Worm (Caenorhabditis elegans) whole organism, L4 larva: ENCODE results near the gene C27F2.10.
A peak's percentile ranks its signal among the peaks of the same experiment; 100 is the strongest.

Experiments used
- F26F4.8 ChIP-seq: fragments of 200-800 bp; sonication (Bioruptor generic); conservative IDR thresholded peaks from 2 replicates; pipeline ENCODE4 v1.3.6; 2022; ENCODE audit warnings: missing genetic modification characterization, missing compliant biosample characterization
- F37D6.2 ChIP-seq: sonication (generic microtip); optimal IDR thresholded peaks from 2 replicates; lab custom pipeline; 2016; ENCODE audit warnings: mild to moderate bottlenecking, missing genetic modification characterization, missing compliant biosample characterization
- F49E8.2 ChIP-seq: sonication (generic microtip); optimal IDR thresholded peaks from 2 replicates; lab custom pipeline; 2016; ENCODE audit warnings: missing compliant biosample characterization, mild to moderate bottlenecking, missing genetic modification characterization, borderline replicate concordance
- T26A8.4 ChIP-seq: fragments of 200-800 bp; sonication (Bioruptor generic); IDR thresholded peaks from 2 replicates; pipeline ENCODE4 v1.3.6; 2022; ENCODE audit warnings: missing genetic modification characterization, missing compliant biosample characterization
- Y105C5A.15 ChIP-seq: fragments of 200-800 bp; sonication (Bioruptor generic); IDR thresholded peaks from 2 replicates; pipeline ENCODE4 v1.3.6; 2022; ENCODE audit warnings: missing genetic modification characterization, missing compliant biosample characterization
- Y5F2A.4 ChIP-seq: fragments of 200-800 bp; sonication (Bioruptor generic); optimal IDR thresholded peaks from 2 replicates; lab custom pipeline; 2018; ENCODE audit warnings: mild to moderate bottlenecking, missing genetic modification characterization, missing compliant biosample characterization
- Y75B8A.6 ChIP-seq: fragments of 200-800 bp; sonication (Bioruptor generic); IDR thresholded peaks from 2 replicates; pipeline ENCODE4 v1.3.6; 2022; ENCODE audit warnings: missing genetic modification reagents, missing genetic modification characterization, missing compliant biosample characterization
- ZK546.5 ChIP-seq, 2 experiments: sonication (generic microtip); optimal IDR thresholded peaks; 2 replicates each; lab custom pipeline; 2017; ENCODE audit warnings: missing biosample characterization in 2 of 2, missing genetic modification characterization in 2 of 2
- aly-2 ChIP-seq: sonication (generic microtip); optimal IDR thresholded peaks from 2 replicates; lab custom pipeline; 2018; ENCODE audit warnings: missing biosample characterization, missing genetic modification characterization
- ama-1 ChIP-seq: fragments of 150-350 bp; optimal IDR thresholded peaks from 2 replicates; lab custom pipeline; 2014; ENCODE audit warnings: inconsistent platforms, mixed read lengths
- arid-1 ChIP-seq: fragments of 200-800 bp; sonication (Bioruptor generic); conservative IDR thresholded peaks from 2 replicates; pipeline ENCODE4 v1.3.6; 2022; ENCODE audit warnings: missing genetic modification reagents, missing genetic modification characterization, missing compliant biosample characterization
- ceh-20 ChIP-seq: fragments of 200-800 bp; sonication (Bioruptor generic); IDR thresholded peaks from 2 replicates; pipeline ENCODE4 v1.3.6; 2022; ENCODE audit warnings: missing genetic modification reagents, missing genetic modification characterization, missing compliant biosample characterization
- ceh-28 ChIP-seq: fragments of 150-350 bp; optimal IDR thresholded peaks from 2 replicates; lab custom pipeline; 2014; ENCODE audit warnings: missing biosample characterization, missing genetic modification reagents, missing genetic modification characterization
- ces-1 ChIP-seq: fragments of 150-350 bp; sonication (generic microtip); optimal IDR thresholded peaks from 4 replicates; lab custom pipeline; 2014; ENCODE audit warnings: missing biosample characterization, missing genetic modification reagents, missing genetic modification characterization
- cey-2 ChIP-seq: sonication (generic microtip); optimal IDR thresholded peaks from 3 replicates; lab custom pipeline; 2017; ENCODE audit warnings: missing genetic modification characterization, mild to moderate bottlenecking, missing compliant biosample characterization, antibody characterized with exemption, borderline replicate concordance; ENCODE audit not compliant: insufficient read depth
- daf-8 ChIP-seq: fragments of 200-800 bp; sonication (Bioruptor generic); IDR thresholded peaks from 2 replicates; pipeline ENCODE4 v1.3.6; 2022; ENCODE audit warnings: missing genetic modification characterization, missing compliant biosample characterization
- dmd-9 ChIP-seq: fragments of 200-800 bp; sonication (Bioruptor generic); IDR thresholded peaks from 2 replicates; pipeline ENCODE4 v1.3.6; 2022; ENCODE audit warnings: missing genetic modification reagents, missing genetic modification characterization, missing compliant biosample characterization
- duxl-1 ChIP-seq: sonication (generic microtip); optimal IDR thresholded peaks from 2 replicates; lab custom pipeline; 2016; ENCODE audit warnings: mild to moderate bottlenecking, missing genetic modification characterization, moderate library complexity, missing compliant biosample characterization; ENCODE audit not compliant: poor library complexity
- egl-27 ChIP-seq: sonication (generic microtip); optimal IDR thresholded peaks from 3 replicates; lab custom pipeline; 2017; ENCODE audit warnings: missing biosample characterization, missing genetic modification reagents, missing genetic modification characterization
- egl-43 ChIP-seq: fragments of 200-800 bp; sonication (Bioruptor generic); IDR thresholded peaks from 2 replicates; pipeline ENCODE4 v1.3.6; 2022; ENCODE audit warnings: missing genetic modification reagents, missing genetic modification characterization, missing compliant biosample characterization
- fos-1 ChIP-seq: fragments of 150-350 bp; optimal IDR thresholded peaks from 2 replicates; lab custom pipeline; 2014; ENCODE audit warnings: missing biosample characterization, missing genetic modification characterization
- hif-1 ChIP-seq, 2 experiments: sonication (generic microtip); optimal IDR thresholded peaks; 2 replicates each; lab custom pipeline; 2016 to 2017; ENCODE audit warnings: missing compliant biosample characterization in 2 of 2, missing genetic modification characterization in 2 of 2, missing genetic modification reagents in 2 of 2, missing genotype in 2 of 2, mild to moderate bottlenecking in 1 of 2
- hlh-11 ChIP-seq: fragments of 200-800 bp; sonication (Bioruptor generic); optimal IDR thresholded peaks from 2 replicates; lab custom pipeline; 2018; ENCODE audit warnings: mild to moderate bottlenecking, missing genetic modification characterization, missing compliant biosample characterization
- jun-1 ChIP-seq: fragments of 150-350 bp; optimal IDR thresholded peaks from 2 replicates; lab custom pipeline; 2014; ENCODE audit warnings: missing biosample characterization, missing genetic modification reagents, missing genetic modification characterization
- lin-1 ChIP-seq: fragments of 200-800 bp; sonication (Bioruptor generic); IDR thresholded peaks from 2 replicates; pipeline ENCODE4 v1.3.6; 2022; ENCODE audit warnings: missing genetic modification reagents, missing genetic modification characterization, missing compliant biosample characterization
- lin-29 ChIP-seq: fragments of 200-800 bp; sonication (Bioruptor generic); IDR thresholded peaks from 2 replicates; pipeline ENCODE4 v1.3.6; 2022; ENCODE audit warnings: missing genetic modification reagents, missing genetic modification characterization, missing compliant biosample characterization
- lin-39 ChIP-seq: fragments of 150-350 bp; optimal IDR thresholded peaks from 2 replicates; lab custom pipeline; 2014; ENCODE audit warnings: missing biosample characterization, missing genetic modification reagents, missing genetic modification characterization
- madf-5 ChIP-seq, 2 experiments: fragments of 200-800 bp; sonication (Bioruptor generic); IDR thresholded peaks; 2 replicates each; pipeline ENCODE4 v1.3.6; 2022; ENCODE audit warnings: missing compliant biosample characterization in 2 of 2, missing genetic modification characterization in 2 of 2
- mdt-29 ChIP-seq: fragments of 200-800 bp; sonication (Bioruptor generic); IDR thresholded peaks from 2 replicates; pipeline ENCODE4 v1.3.6; 2022; ENCODE audit warnings: missing genetic modification reagents, missing genetic modification characterization, missing compliant biosample characterization
- mep-1 ChIP-seq: fragments of 150-350 bp; sonication (generic microtip); optimal IDR thresholded peaks from 3 replicates; lab custom pipeline; 2014; ENCODE audit warnings: missing biosample characterization, missing genetic modification characterization
- mes-2 ChIP-seq: sonication (generic microtip); optimal IDR thresholded peaks from 2 replicates; lab custom pipeline; 2016; ENCODE audit warnings: missing genotype, mild to moderate bottlenecking, missing genetic modification characterization, missing compliant biosample characterization; ENCODE audit not compliant: poor library complexity, severe bottlenecking
- nhr-10 ChIP-seq: fragments of 150-350 bp; optimal IDR thresholded peaks from 2 replicates; lab custom pipeline; 2014; ENCODE audit warnings: missing biosample characterization, missing genetic modification characterization
- nhr-11 ChIP-seq: fragments of 150-350 bp; optimal IDR thresholded peaks from 2 replicates; lab custom pipeline; 2014; ENCODE audit warnings: missing biosample characterization, missing genetic modification characterization
- nhr-25 ChIP-seq: sonication (generic microtip); optimal IDR thresholded peaks from 2 replicates; lab custom pipeline; 2017; ENCODE audit warnings: missing genetic modification characterization, mild to moderate bottlenecking, missing compliant biosample characterization, antibody characterized with exemption, moderate library complexity, borderline replicate concordance; ENCODE audit not compliant: insufficient read depth
- nhr-48 ChIP-seq: sonication (generic microtip); optimal IDR thresholded peaks from 2 replicates; lab custom pipeline; 2016; ENCODE audit warnings: mild to moderate bottlenecking, missing genetic modification characterization, missing compliant biosample characterization
- nhr-76 ChIP-seq: fragments of 150-350 bp; optimal IDR thresholded peaks from 2 replicates; lab custom pipeline; 2014; ENCODE audit warnings: missing biosample characterization, missing genetic modification characterization
- pqm-1 ChIP-seq: sonication (generic microtip); optimal IDR thresholded peaks from 2 replicates; lab custom pipeline; 2017; ENCODE audit warnings: missing biosample characterization, missing genetic modification characterization
- rbr-2 ChIP-seq: sonication (generic microtip); optimal IDR thresholded peaks from 2 replicates; lab custom pipeline; 2016; ENCODE audit warnings: missing genotype, missing genetic modification characterization, missing compliant biosample characterization
- saeg-2 ChIP-seq: fragments of 200-800 bp; sonication (Bioruptor generic); IDR thresholded peaks from 2 replicates; pipeline ENCODE4 v1.3.6; 2022; ENCODE audit warnings: missing genetic modification reagents, missing genetic modification characterization, missing compliant biosample characterization
- set-16 ChIP-seq: fragments of 200-800 bp; sonication (Bioruptor generic); IDR thresholded peaks from 2 replicates; pipeline ENCODE4 v1.3.6; 2022; ENCODE audit warnings: missing genetic modification reagents, missing genetic modification characterization, missing compliant biosample characterization
- snpc-1.2 ChIP-seq: fragments of 200-800 bp; sonication (Bioruptor generic); IDR thresholded peaks from 2 replicates; pipeline ENCODE4 v1.3.6; 2022; ENCODE audit warnings: missing genetic modification reagents, missing genetic modification characterization, missing compliant biosample characterization
- spr-3 ChIP-seq: fragments of 200-800 bp; sonication (Bioruptor generic); optimal IDR thresholded peaks from 2 replicates; lab custom pipeline; 2018; ENCODE audit warnings: mild to moderate bottlenecking, missing genetic modification characterization, missing compliant biosample characterization
- tag-97 ChIP-seq: fragments of 200-800 bp; sonication (Bioruptor generic); IDR thresholded peaks from 2 replicates; pipeline ENCODE4 v1.3.6; 2022; ENCODE audit warnings: missing genetic modification characterization, missing compliant biosample characterization
- tra-1 ChIP-seq: fragments of 200-800 bp; sonication (Bioruptor generic); IDR thresholded peaks from 2 replicates; pipeline ENCODE4 v1.3.6; 2022; ENCODE audit warnings: missing genetic modification reagents, missing genetic modification characterization, missing compliant biosample characterization
- unc-130 ChIP-seq: sonication (generic microtip); optimal IDR thresholded peaks from 2 replicates; lab custom pipeline; 2016; ENCODE audit warnings: missing genetic modification reagents, missing genetic modification characterization, missing compliant biosample characterization
- unc-39 ChIP-seq: sonication (generic microtip); optimal IDR thresholded peaks from 2 replicates; lab custom pipeline; 2017; ENCODE audit warnings: missing biosample characterization, missing genetic modification characterization
- unc-62 ChIP-seq, 3 experiments: fragments of 150-350 bp in 1 of 3; sonication (generic microtip); optimal IDR thresholded peaks in 2 of 3; peaks in 1 of 3; 1 replicate in 1 of 3; 2 replicates in 2 of 3; lab custom pipeline; 2014 to 2017; ENCODE audit warnings: missing biosample characterization in 3 of 3, missing genetic modification characterization in 3 of 3, missing genetic modification reagents in 3 of 3, missing genotype in 1 of 3
- vab-7 ChIP-seq: fragments of 200-800 bp; sonication (Bioruptor generic); IDR thresholded peaks from 2 replicates; pipeline ENCODE4 v1.3.6; 2022; ENCODE audit warnings: missing genetic modification reagents, missing genetic modification characterization, missing compliant biosample characterization
- zag-1 ChIP-seq: fragments of 150-350 bp; optimal IDR thresholded peaks from 2 replicates; lab custom pipeline; 2014; ENCODE audit warnings: missing biosample characterization, missing genetic modification characterization
- zfp-2 ChIP-seq: sonication (generic microtip); optimal IDR thresholded peaks from 2 replicates; lab custom pipeline; 2016; ENCODE audit warnings: mild to moderate bottlenecking, missing genetic modification characterization, missing compliant biosample characterization
- ztf-7 ChIP-seq: fragments of 150-350 bp; optimal IDR thresholded peaks from 2 replicates; lab custom pipeline; 2014; ENCODE audit warnings: missing biosample characterization, missing genetic modification characterization

C27F2.10 gene

DNA sequence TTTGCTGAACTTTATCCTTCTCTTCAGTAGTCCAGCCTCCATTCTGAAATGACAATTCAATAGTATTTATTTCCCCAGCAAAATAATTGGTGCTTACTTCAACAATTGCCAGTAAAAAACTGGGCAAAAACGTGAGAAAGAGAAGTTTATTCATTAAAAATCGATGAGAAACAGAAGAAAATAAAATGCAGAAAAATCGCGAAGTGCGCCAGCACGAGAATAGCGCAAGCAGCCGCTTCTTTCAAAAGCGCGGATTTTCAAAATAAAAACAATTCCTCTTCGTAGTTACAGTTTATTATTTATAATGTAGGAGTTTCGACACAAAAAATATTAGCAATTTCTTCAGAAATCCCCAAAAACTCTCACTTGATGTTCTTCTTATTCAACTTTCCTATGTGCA is 23.8 kb downstream of the C27F2.10 start, which contains the start of gene C27F2.9 (continued):
- TF ChIP-seq jun-1 (tag; lab: Kevin White, UChicago) (no peak), T26A8.4 (no peak; the same call in 1 of the 2 replicates), lin-39 (no peak), rbr-2 (tag; lab: Kevin White, UChicago) (peak; percentile 82), mep-1 (tag; lab: Kevin White, UChicago) (peak; percentile 88), nhr-48 (peak; percentile 54), duxl-1 (tag; lab: Kevin White, UChicago) (peak; percentile 82), zag-1 (tag; lab: Kevin White, UChicago) (no peak), daf-8 (GFP tag; lab: Robert Waterston, UW) (no peak), lin-29 (GFP tag; lab: Robert Waterston, UW) (no peak), zfp-2 (tag; lab: Kevin White, UChicago) (no peak), ces-1 (no peak), spr-3 (no peak), ZK546.5 (tag; optimal IDR thresholded peaks at IDR 0.05; lab: Kevin White, UChicago) (no peak), egl-27 (tag; lab: Kevin White, UChicago) (no peak), pqm-1 (no peak), dmd-9 (peak; percentile 74; the same call in 1 of the 2 replicates), lin-1 (no peak), unc-130 (GFP tag; lab: Kevin White, UChicago) (peak; percentile 59), unc-39 (tag; lab: Kevin White, UChicago) (no peak), nhr-10 (tag; lab: Kevin White, UChicago) (no peak), set-16 (GFP tag; lab: Robert Waterston, UW) (no peak), arid-1 (GFP tag; lab: Robert Waterston, UW) (peak; percentile 77; the same call in 1 of the 2 replicates), mdt-29 (GFP tag; lab: Robert Waterston, UW) (no peak), fos-1 (tag; lab: Kevin White, UChicago) (no peak), tag-97 (no peak), ztf-7 (peak; percentile 43), nhr-11 (tag; lab: Kevin White, UChicago) (peak; percentile 84), egl-43 (GFP tag; lab: Robert Waterston, UW) (no peak), snpc-1.2 (GFP tag; lab: Robert Waterston, UW) (no peak), hif-1 (tag; optimal IDR thresholded peaks at IDR 0.05; lab: Kevin White, UChicago) (peak; percentile 40 to 58), F26F4.8 (GFP tag; lab: Robert Waterston, UW) (no peak), mes-2 (tag; lab: Kevin White, UChicago) (peak; percentile 95), nhr-76 (no peak), ama-1 (lab: Kevin White, UChicago) (peak; percentile 22), tra-1 (GFP tag; lab: Robert Waterston, UW) (peak; percentile 54; the same call in 1 of the 2 replicates), vab-7 (GFP tag; lab: Robert Waterston, UW) (no peak), Y5F2A.4 (GFP tag; lab: Kevin White, UChicago) (no peak), saeg-2 (GFP tag; lab: Robert Waterston, UW) (no peak), F37D6.2 (tag; lab: Kevin White, UChicago) (peak; percentile 68), aly-2 (tag; lab: Kevin White, UChicago) (no peak), Y75B8A.6 (GFP tag; lab: Robert Waterston, UW) (no peak), Y105C5A.15 (GFP tag; lab: Robert Waterston, UW) (no peak), ceh-28 (tag; lab: Kevin White, UChicago) (no peak), unc-62 (GFP tag; optimal IDR thresholded peaks at IDR 0.05 in 1 of 2; lab: Kevin White, UChicago) (peak in 1 of 2 experiments; percentile 98), unc-62 (tag; optimal IDR thresholded peaks at IDR 0.05; lab: Kevin White, UChicago) (no peak), hlh-11 (tag; lab: Kevin White, UChicago) (no peak), F49E8.2 (tag; lab: Kevin White, UChicago) (peak; percentile 19), madf-5 (GFP tag; IDR thresholded peaks at IDR 0.05; lab: Robert Waterston, UW) (peak in 1 of 2 experiments; percentile 44; a peak in 1 of 4 replicates), nhr-25 (peak; percentile 70), cey-2 (tag; lab: Kevin White, UChicago) (no peak), ceh-20 (GFP tag; lab: Robert Waterston, UW) (peak; percentile 77)
